Fruit fly (Drosophila melanogaster) whole organism, embryonic: Measurements from ENCODE around the gene Alh.

ENCODE experiments used
- Abd-B ChIP-seq: fragments of 200-800 bp; sonication (Bioruptor generic); optimal IDR thresholded peaks from 2 replicates; lab custom pipeline; 2018; ENCODE audit warnings: missing biosample characterization, mild to moderate bottlenecking, missing genetic modification characterization, moderate library complexity
- Atf-2 ChIP-seq: fragments of 200-800 bp; sonication (Bioruptor generic); optimal IDR thresholded peaks from 2 replicates; lab custom pipeline; 2016; ENCODE audit warnings: missing biosample characterization, missing genetic modification characterization
- Bgb ChIP-seq: fragments of 200-800 bp; sonication (Bioruptor generic); IDR thresholded peaks from 2 replicates; pipeline ENCODE4 v1.3.6; 2022; ENCODE audit warnings: missing biosample characterization, missing genetic modification characterization; ENCODE audit not compliant: partially characterized antibody
- CG10274 ChIP-seq: fragments of 200-800 bp; sonication (Bioruptor generic); optimal IDR thresholded peaks from 3 replicates; lab custom pipeline; 2017; ENCODE audit warnings: missing biosample characterization, mild to moderate bottlenecking, missing genetic modification characterization
- CG12659 ChIP-seq: fragments of 200-800 bp; sonication (Bioruptor generic); optimal IDR thresholded peaks from 3 replicates; lab custom pipeline; 2017; ENCODE audit warnings: mild to moderate bottlenecking, missing biosample characterization, missing genetic modification reagents, missing genetic modification characterization
- CG13123 ChIP-seq: fragments of 200-800 bp; sonication (Bioruptor generic); optimal IDR thresholded peaks from 2 replicates; lab custom pipeline; 2016; ENCODE audit warnings: missing biosample characterization, missing genetic modification characterization
- CG14710 ChIP-seq: fragments of 200-800 bp; sonication (Bioruptor generic); optimal IDR thresholded peaks from 3 replicates; lab custom pipeline; 2019; ENCODE audit warnings: missing biosample characterization, mild to moderate bottlenecking, missing genetic modification characterization, moderate library complexity
- CG15269 ChIP-seq: fragments of 200-800 bp; sonication (Bioruptor generic); optimal IDR thresholded peaks from 2 replicates; lab custom pipeline; 2018; ENCODE audit warnings: missing biosample characterization, mild to moderate bottlenecking, missing genetic modification characterization, moderate library complexity
- CG1603 ChIP-seq: fragments of 200-800 bp; sonication (Bioruptor generic); optimal IDR thresholded peaks from 2 replicates; lab custom pipeline; 2019; ENCODE audit warnings: missing biosample characterization, mild to moderate bottlenecking, missing genetic modification characterization, moderate library complexity
- CG1647 ChIP-seq: fragments of 200-800 bp; sonication (Bioruptor generic); optimal IDR thresholded peaks from 3 replicates; lab custom pipeline; 2016; ENCODE audit warnings: missing biosample characterization, missing genetic modification characterization
- CG1792 ChIP-seq: fragments of 200-800 bp; sonication (Bioruptor generic); optimal IDR thresholded peaks from 2 replicates; lab custom pipeline; 2016; ENCODE audit warnings: missing biosample characterization, missing genetic modification characterization
- CG2116 ChIP-seq: fragments of 200-800 bp; sonication (Bioruptor generic); optimal IDR thresholded peaks from 3 replicates; lab custom pipeline; 2018; ENCODE audit warnings: missing biosample characterization, mild to moderate bottlenecking, missing genetic modification characterization
- CG2875 ChIP-seq: fragments of 200-800 bp; sonication (Bioruptor generic); optimal IDR thresholded peaks from 2 replicates; lab custom pipeline; 2017; ENCODE audit warnings: missing biosample characterization, mild to moderate bottlenecking, missing genetic modification characterization, missing genetic modification reagents
- CG30020 ChIP-seq: fragments of 200-800 bp; optimal IDR thresholded peaks from 2 replicates; lab custom pipeline; 2019; ENCODE audit warnings: missing biosample characterization, mild to moderate bottlenecking, missing genetic modification characterization, moderate library complexity
- CG31441 ChIP-seq: fragments of 200-800 bp; sonication (Bioruptor generic); IDR thresholded peaks from 2 replicates; pipeline ENCODE4 v1.3.6; 2022; ENCODE audit warnings: missing biosample characterization, missing genetic modification characterization
- CG32532 ChIP-seq: fragments of 200-800 bp; sonication (Bioruptor generic); IDR thresholded peaks from 2 replicates; pipeline ENCODE4 v1.3.6; 2022; ENCODE audit warnings: missing biosample characterization, missing genetic modification characterization
- CG32772 ChIP-seq: fragments of 200-800 bp; sonication (Bioruptor generic); IDR thresholded peaks from 2 replicates; pipeline ENCODE4 v1.3.6; 2022; ENCODE audit warnings: missing biosample characterization, missing genetic modification characterization
- CG3838 ChIP-seq: fragments of 200-800 bp; sonication (Bioruptor generic); optimal IDR thresholded peaks from 3 replicates; lab custom pipeline; 2016; ENCODE audit warnings: missing biosample characterization, missing genetic modification characterization
- CG4360 ChIP-seq: fragments of 200-800 bp; sonication (Bioruptor generic); IDR thresholded peaks from 2 replicates; pipeline ENCODE4 v1.3.6; 2022; ENCODE audit warnings: missing biosample characterization, missing genetic modification characterization
- CG7839 ChIP-seq: fragments of 200-800 bp; sonication (Bioruptor generic); optimal IDR thresholded peaks from 3 replicates; lab custom pipeline; 2018; ENCODE audit warnings: missing biosample characterization, mild to moderate bottlenecking, missing genetic modification characterization, moderate library complexity
- CG7963 ChIP-seq: fragments of 200-800 bp; sonication (Bioruptor generic); IDR thresholded peaks from 3 replicates; pipeline ENCODE4 v1.3.6; 2022; ENCODE audit warnings: missing biosample characterization, missing genetic modification characterization; ENCODE audit not compliant: partially characterized antibody
- CG9437 ChIP-seq: fragments of 200-800 bp; sonication (Bioruptor generic); optimal IDR thresholded peaks from 2 replicates; lab custom pipeline; 2018; ENCODE audit warnings: missing biosample characterization, mild to moderate bottlenecking, missing genetic modification characterization
- CG9797 ChIP-seq: fragments of 200-800 bp; sonication (Bioruptor generic); optimal IDR thresholded peaks from 3 replicates; lab custom pipeline; 2018; ENCODE audit warnings: missing biosample characterization, mild to moderate bottlenecking, missing genetic modification characterization
- CG9876 ChIP-seq: fragments of 200-800 bp; sonication (Bioruptor generic); optimal IDR thresholded peaks from 2 replicates; lab custom pipeline; 2016; ENCODE audit warnings: missing biosample characterization, missing genetic modification characterization
- CTCF ChIP-seq: fragments of 200-800 bp; sonication (Bioruptor generic); optimal IDR thresholded peaks from 2 replicates; lab custom pipeline; 2017; ENCODE audit warnings: missing biosample characterization, mild to moderate bottlenecking, missing genetic modification characterization, moderate library complexity
- CrebB ChIP-seq: fragments of 200-800 bp; sonication (Bioruptor generic); optimal IDR thresholded peaks from 3 replicates; lab custom pipeline; 2018; ENCODE audit warnings: missing biosample characterization, mild to moderate bottlenecking, missing genetic modification characterization
- Dref ChIP-seq: fragments of 200-800 bp; sonication (Bioruptor generic); IDR thresholded peaks from 2 replicates; pipeline ENCODE4 v1.3.6; 2022; ENCODE audit warnings: missing biosample characterization, missing genetic modification characterization
- E2f1 ChIP-seq: fragments of 200-800 bp; sonication (Bioruptor generic); IDR thresholded peaks from 2 replicates; pipeline ENCODE4 v1.3.6; 2022; ENCODE audit warnings: missing biosample characterization, missing genetic modification characterization
- Gsc ChIP-seq: fragments of 200-800 bp; sonication (Bioruptor generic); IDR thresholded peaks from 2 replicates; pipeline ENCODE4 v1.3.6; 2022; ENCODE audit warnings: missing biosample characterization, missing genetic modification characterization
- Pdp1 ChIP-seq, 2 experiments: fragments of 200-800 bp; sonication (Bioruptor generic); optimal IDR thresholded peaks; 3 replicates each; lab custom pipeline; 2016; ENCODE audit warnings: missing biosample characterization in 2 of 2, missing genetic modification characterization in 2 of 2, mild to moderate bottlenecking in 1 of 2, moderate library complexity in 1 of 2
- Six4 ChIP-seq: fragments of 200-800 bp; sonication (Bioruptor generic); optimal IDR thresholded peaks from 2 replicates; lab custom pipeline; 2016; ENCODE audit warnings: missing biosample characterization, missing genetic modification characterization
- ac ChIP-seq: fragments of 200-800 bp; sonication (Bioruptor generic); optimal IDR thresholded peaks from 3 replicates; lab custom pipeline; 2017; ENCODE audit warnings: missing biosample characterization, mild to moderate bottlenecking, missing genetic modification characterization
- ci ChIP-seq: fragments of 200-800 bp; sonication (Bioruptor generic); IDR thresholded peaks from 3 replicates; pipeline ENCODE4 v1.3.6; 2022; ENCODE audit warnings: missing biosample characterization, missing genetic modification characterization
- cwo ChIP-seq: fragments of 200-800 bp; sonication (Bioruptor generic); optimal IDR thresholded peaks from 3 replicates; lab custom pipeline; 2017; ENCODE audit warnings: missing biosample characterization, missing genetic modification characterization, mild to moderate bottlenecking, moderate library complexity, missing genetic modification reagents
- dimm ChIP-seq: fragments of 200-800 bp; sonication (Bioruptor generic); IDR thresholded peaks from 2 replicates; pipeline ENCODE4 v1.3.6; 2022; ENCODE audit warnings: missing biosample characterization, missing genetic modification characterization
- eve ChIP-seq, 2 experiments: fragments of >200 bp; optimal IDR thresholded peaks; 2 replicates each; lab custom pipeline; 2017; ENCODE audit warnings: missing biosample characterization in 2 of 2, missing genetic modification characterization in 2 of 2
- fd64A ChIP-seq: fragments of 200-800 bp; sonication (Bioruptor generic); optimal IDR thresholded peaks from 3 replicates; lab custom pipeline; 2018; ENCODE audit warnings: missing biosample characterization, mild to moderate bottlenecking, missing genetic modification characterization
- hth ChIP-seq: fragments of >200 bp; optimal IDR thresholded peaks from 2 replicates; lab custom pipeline; 2017; ENCODE audit warnings: inconsistent platforms
- kni ChIP-seq: fragments of 200-800 bp; sonication (Bioruptor generic); optimal IDR thresholded peaks from 3 replicates; lab custom pipeline; 2017; ENCODE audit warnings: mild to moderate bottlenecking, missing biosample characterization, missing genetic modification reagents, missing genetic modification characterization
- nom ChIP-seq: fragments of 200-800 bp; sonication (Bioruptor generic); optimal IDR thresholded peaks from 2 replicates; lab custom pipeline; 2017; ENCODE audit warnings: missing biosample characterization, missing genetic modification characterization, mild to moderate bottlenecking, moderate library complexity, missing genetic modification reagents
- org-1 ChIP-seq: fragments of 200-800 bp; sonication (Bioruptor generic); optimal IDR thresholded peaks from 2 replicates; lab custom pipeline; 2017; ENCODE audit warnings: missing biosample characterization, missing genetic modification characterization
- otp ChIP-seq: fragments of 200-800 bp; sonication (Bioruptor generic); IDR thresholded peaks from 3 replicates; pipeline ENCODE4, ENCODE4 v1.3.6; 2022; ENCODE audit warnings: missing biosample characterization, missing genetic modification characterization
- pan ChIP-seq, 4 experiments: fragments of >200 bp in 3 of 4; fragments of 200-800 bp in 1 of 4; sonication (Bioruptor generic) in 1 of 4; optimal IDR thresholded peaks in 3 of 4; IDR thresholded peaks in 1 of 4; 2 replicates each; pipeline versions ENCODE4 v1.3.6 to Lab custom; 2017 to 2022; ENCODE audit warnings: missing biosample characterization in 2 of 4, missing genetic modification characterization in 2 of 4, mixed read lengths in 1 of 4
- prd ChIP-seq, 3 experiments: fragments of >200 bp in 2 of 3; fragments of 200-800 bp in 1 of 3; sonication (Bioruptor generic) in 1 of 3; optimal IDR thresholded peaks in 2 of 3; IDR thresholded peaks in 1 of 3; 2 replicates in 2 of 3; 3 replicates in 1 of 3; pipeline versions ENCODE4 v1.3.6 to Lab custom; 2017 to 2022; ENCODE audit warnings: missing biosample characterization in 1 of 3, missing genetic modification characterization in 1 of 3
- sd ChIP-seq: fragments of 200-800 bp; sonication (Bioruptor generic); optimal IDR thresholded peaks from 3 replicates; lab custom pipeline; 2018; ENCODE audit warnings: missing biosample characterization, mild to moderate bottlenecking, missing genetic modification characterization, moderate library complexity
- sens ChIP-seq: fragments of 200-800 bp; sonication (Bioruptor generic); peaks from one replicate; lab custom pipeline; 2016; ENCODE audit warnings: missing biosample characterization, missing genetic modification characterization
- shn ChIP-seq: fragments of 200-800 bp; sonication (Bioruptor generic); optimal IDR thresholded peaks from 3 replicates; lab custom pipeline; 2016; ENCODE audit warnings: missing biosample characterization, missing genetic modification characterization
- vnd ChIP-seq: fragments of 200-800 bp; sonication (Bioruptor generic); IDR thresholded peaks from 3 replicates; pipeline ENCODE4 v1.3.6; 2022; ENCODE audit warnings: missing biosample characterization, missing genetic modification characterization; ENCODE audit not compliant: partially characterized antibody
- vvl ChIP-seq: fragments of 200-800 bp; sonication (Bioruptor generic); IDR thresholded peaks from 2 replicates; pipeline ENCODE4 v1.3.6; 2022; ENCODE audit warnings: missing biosample characterization, missing genetic modification characterization
- yki ChIP-seq: fragments of >200 bp; optimal IDR thresholded peaks from 3 replicates; lab custom pipeline; 2018

Alh gene

dm6 chr3R:7129280-7130069 lies 5.5 kb upstream of the Alh start, which contains the start of gene CG31248 (continued):
- TF ChIP-seq kni (peak; percentile 12), CG2116 (no peak), CG30020 (no peak), prd (optimal IDR thresholded peaks at IDR 0.05; lab: Kevin White, UChicago) (no peak), prd (GFP tag; IDR thresholded peaks at IDR 0.05; lab: Robert Waterston, UW) (no peak), yki (lab: Kevin White, UChicago) (no peak), sd (tag; lab: Kevin White, UChicago) (peak; percentile 69), CG32772 (no peak), CG9797 (GFP tag; lab: Kevin White, UChicago) (no peak), CG1792 (GFP tag; lab: Kevin White, UChicago) (peak; percentile 10), sens (no peak), CG7839 (tag; lab: Kevin White, UChicago) (no peak), eve (GFP tag; optimal IDR thresholded peaks at IDR 0.05; lab: Kevin White, UChicago) (no peak), otp (GFP tag; lab: Robert Waterston, UW) (no peak), CG3838 (GFP tag; lab: Kevin White, UChicago) (no peak), nom (GFP tag; lab: Kevin White, UChicago) (no peak), ac (no peak), fd64A (GFP tag; lab: Kevin White, UChicago) (no peak), CG15269 (tag; lab: Kevin White, UChicago) (no peak), CG9876 (no peak), Atf-2 (GFP tag; lab: Kevin White, UChicago) (no peak), Pdp1 (GFP tag; optimal IDR thresholded peaks at IDR 0.05; lab: Kevin White, UChicago) (no peak), Dref (GFP tag; lab: Robert Waterston, UW) (no peak), ci (GFP tag; lab: Robert Waterston, UW) (no peak), pan (optimal IDR thresholded peaks at IDR 0.05; lab: Kevin White, UChicago) (no peak), pan (GFP tag; optimal IDR thresholded peaks at IDR 0.05 in 1 of 2, IDR thresholded peaks at IDR 0.05 in 1 of 2) (no peak), E2f1 (GFP tag; lab: Robert Waterston, UW) (no peak), Gsc (no peak), CG2875 (GFP tag; lab: Kevin White, UChicago) (no peak), Bgb (GFP tag; lab: Robert Waterston, UW) (peak; percentile 79), CG12659 (peak; percentile 17), org-1 (no peak), CG1603 (tag; lab: Kevin White, UChicago) (no peak), CG14710 (tag; lab: Kevin White, UChicago) (no peak), Abd-B (GFP tag; lab: Kevin White, UChicago) (no peak), CG13123 (GFP tag; lab: Kevin White, UChicago) (no peak), CG32532 (GFP tag; lab: Robert Waterston, UW) (no peak), CG1647 (no peak), CG31441 (no peak), dimm (no peak), CG7963 (peak; percentile 63; the same call in 2 of the 3 replicates), CrebB (tag; lab: Kevin White, UChicago) (no peak), cwo (GFP tag; lab: Kevin White, UChicago) (peak; percentile 95), CG4360 (GFP tag; lab: Robert Waterston, UW) (no peak), Six4 (no peak), CG10274 (GFP tag; lab: Kevin White, UChicago) (no peak), vvl (GFP tag; lab: Robert Waterston, UW) (no peak; the same call in 1 of the 2 replicates), shn (GFP tag; lab: Kevin White, UChicago) (no peak), hth (lab: Kevin White, UChicago) (no peak), CG9437 (GFP tag; lab: Kevin White, UChicago) (no peak), vnd (peak; percentile 59; the same call in 1 of the 3 replicates), CTCF (GFP tag; lab: Kevin White, UChicago) (peak; percentile 74)
